Fruit fly (Drosophila melanogaster): ENCODE measurements around the gene CG44325.

The CG44325 gene

dm6 chrX:9082600-9082999 lies 4.3 kb upstream of the CG44325 start, which contains the start of gene APC4 (continued):
- TF ChIP-seq Fer3 (tag; optimal IDR thresholded peaks at IDR 0.05) (peak; percentile 0), CG13624 (GFP tag; optimal IDR thresholded peaks at IDR 0.05) (peak; percentile 27), CG11504 (tag; optimal IDR thresholded peaks at IDR 0.05) (no peak), Oli (tag; optimal IDR thresholded peaks at IDR 0.05) (peak; percentile 29), CG2712 (tag; optimal IDR thresholded peaks at IDR 0.05) (peak; percentile 23), CG2120 (GFP tag; optimal IDR thresholded peaks at IDR 0.05) (peak; percentile 56), CG10209 (GFP tag; optimal IDR thresholded peaks at IDR 0.05) (peak; percentile 9), Eip74EF (GFP tag; optimal IDR thresholded peaks at IDR 0.05) (no peak), CG4730 (GFP tag; IDR thresholded peaks at IDR 0.05) (no peak), nmo (GFP tag; optimal IDR thresholded peaks at IDR 0.05) (peak; percentile 49), CG10321 (GFP tag; IDR thresholded peaks at IDR 0.05) (no peak), CG10979 (tag; optimal IDR thresholded peaks at IDR 0.05) (peak; percentile 12), CG2199 (GFP tag; IDR thresholded peaks at IDR 0.05) (no peak), cato (GFP tag; optimal IDR thresholded peaks at IDR 0.05; ENCODE audit: borderline replicate concordance) (no peak), Ptx1 (GFP tag; IDR thresholded peaks at IDR 0.05) (peak; percentile 18; the same call in 1 of the 2 replicates), E2f2 (GFP tag; IDR thresholded peaks at IDR 0.05) (0 out of 2 replicates have a peak, but pooled peaks have one; percentile 23), CG2889 (GFP tag; IDR thresholded peaks at IDR 0.05) (no peak), Dp (GFP tag; optimal IDR thresholded peaks at IDR 0.05) (peak; percentile 1), CG13775 (GFP tag; optimal IDR thresholded peaks at IDR 0.05) (peak; percentile 9), CG15514 (GFP tag; optimal IDR thresholded peaks at IDR 0.05) (peak; percentile 25), Hsf (GFP tag; optimal IDR thresholded peaks at IDR 0.05) (peak; percentile 37), Scr (GFP tag; IDR thresholded peaks at IDR 0.05; ENCODE audit: partially characterized antibody) (0 out of 2 replicates have a peak, but pooled peaks have one; percentile 12), sug (tag; optimal IDR thresholded peaks at IDR 0.05) (peak; percentile 50), CG7963 (GFP tag; IDR thresholded peaks at IDR 0.05; ENCODE audit: partially characterized antibody) (no peak), dmrt11E (tag; optimal IDR thresholded peaks at IDR 0.05) (peak; percentile 25), CG4820 (GFP tag; optimal IDR thresholded peaks at IDR 0.05) (peak; percentile 31), chm (GFP tag; IDR thresholded peaks at IDR 0.05) (no peak), CG4424 (GFP tag; optimal IDR thresholded peaks at IDR 0.05) (peak; percentile 26), CG11560 (tag; IDR thresholded peaks at IDR 0.05) (peak; percentile 88), Ets97D (GFP tag; optimal IDR thresholded peaks at IDR 0.05) (peak; percentile 12), CG18262 (tag; optimal IDR thresholded peaks at IDR 0.05) (peak; percentile 45), Pdp1 (GFP tag; optimal IDR thresholded peaks at IDR 0.05) (peak in 1 of 2 experiments; percentile 21), jumu (GFP tag; optimal IDR thresholded peaks at IDR 0.05) (no peak), Ada2b (GFP tag; IDR thresholded peaks at IDR 0.05) (0 out of 2 replicates have a peak, but pooled peaks have one; percentile 7), az2 (GFP tag; optimal IDR thresholded peaks at IDR 0.05) (peak; percentile 23), sens (GFP tag) (peak; percentile 89), CG10267 (tag; optimal IDR thresholded peaks at IDR 0.05) (peak; percentile 33), row (GFP tag; IDR thresholded peaks at IDR 0.05) (peak; percentile 75), D19B (GFP tag; optimal IDR thresholded peaks at IDR 0.05) (no peak), ac (GFP tag; optimal IDR thresholded peaks at IDR 0.05) (no peak), Xbp1 (GFP tag; optimal IDR thresholded peaks at IDR 0.05) (peak; percentile 30), CG9609 (GFP tag; optimal IDR thresholded peaks at IDR 0.05) (peak; percentile 12), nerfin-1 (tag; optimal IDR thresholded peaks at IDR 0.05) (peak; percentile 1), CHES-1-like (GFP tag; optimal IDR thresholded peaks at IDR 0.05) (peak; percentile 38), CG9817 (tag; optimal IDR thresholded peaks at IDR 0.05) (peak; percentile 31), CG33557 (GFP tag; optimal IDR thresholded peaks at IDR 0.05) (peak; percentile 54), CG30403 (GFP tag; optimal IDR thresholded peaks at IDR 0.05) (peak; percentile 55), CG12659 (GFP tag; optimal IDR thresholded peaks at IDR 0.05) (peak; percentile 49), CG17385 (GFP tag; optimal IDR thresholded peaks at IDR 0.05) (peak; percentile 41), CG8388 (GFP tag; optimal IDR thresholded peaks at IDR 0.05) (no peak)

All from whole organism, embryonic.